Worm (Caenorhabditis elegans) whole organism, young adult: Measurements from ENCODE around the gene C35A5.6.

ENCODE experiments used
- Y53G8AR.9 ChIP-seq: fragments of 200-800 bp; sonication (Bioruptor generic); conservative IDR thresholded peaks from 2 replicates; pipeline ENCODE4 v1.3.6; 2022; ENCODE audit warnings: missing genetic modification reagents, missing genetic modification characterization, missing compliant biosample characterization
- ceh-100 ChIP-seq: fragments of 200-800 bp; sonication (Bioruptor generic); IDR thresholded peaks from 2 replicates; pipeline ENCODE4 v1.3.6; 2022; ENCODE audit warnings: missing genetic modification reagents, missing genetic modification characterization, missing compliant biosample characterization
- egl-44 ChIP-seq: fragments of 200-800 bp; sonication (Bioruptor generic); IDR thresholded peaks from 2 replicates; pipeline ENCODE4 v1.3.6; 2022; ENCODE audit warnings: missing genetic modification reagents, missing genetic modification characterization, missing compliant biosample characterization
- nhr-80 ChIP-seq: sonication (generic microtip); optimal IDR thresholded peaks from 2 replicates; lab custom pipeline; 2016; ENCODE audit warnings: missing genetic modification characterization, missing compliant biosample characterization
- repo-1 ChIP-seq: sonication (generic microtip); optimal IDR thresholded peaks from 2 replicates; lab custom pipeline; 2017; ENCODE audit warnings: mild to moderate bottlenecking, missing genetic modification characterization, missing compliant biosample characterization
- ztf-25 ChIP-seq: fragments of 200-800 bp; sonication (Bioruptor generic); IDR thresholded peaks from 2 replicates; pipeline ENCODE4 v1.3.6; 2022; ENCODE audit warnings: missing genetic modification reagents, missing genetic modification characterization, missing compliant biosample characterization

DNA sequence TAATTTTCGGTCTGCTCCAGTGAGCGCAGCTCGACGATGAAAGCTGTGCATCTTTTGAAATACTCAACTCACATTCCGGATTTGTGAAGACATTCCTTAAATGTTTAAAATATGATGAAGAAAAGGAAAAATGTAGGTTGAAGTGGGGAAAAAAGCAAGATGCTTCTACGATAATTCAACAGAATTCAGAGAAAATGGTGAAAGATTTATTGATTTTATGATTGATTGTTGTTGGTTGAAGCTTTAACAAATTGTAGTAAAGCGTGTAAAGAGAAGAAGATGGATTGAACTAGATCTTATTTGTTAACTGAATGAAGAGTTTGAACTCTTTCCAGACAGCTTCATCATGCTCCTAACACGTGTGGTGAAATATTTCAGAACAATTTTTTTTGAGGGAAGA is 18.9 kb upstream of the C35A5.6 start, which contains the start of gene ncx-5:
- TF ChIP-seq ceh-100 (no peak), ztf-25 (no peak), Y53G8AR.9 (GFP tag; lab: Robert Waterston, UW) (no peak), repo-1 (tag; lab: Kevin White, UChicago) (no peak), egl-44 (GFP tag; lab: Robert Waterston, UW) (no peak), nhr-80 (tag; lab: Kevin White, UChicago) (no peak)
